Worm (Caenorhabditis elegans) whole organism, late embryonic: Measurements from ENCODE around the gene clec-227.
A peak's percentile ranks its signal among the peaks of the same experiment; 100 is the strongest.

Experiments used
- C08G9.2 ChIP-seq: sonication (generic microtip); optimal IDR thresholded peaks from 2 replicates; lab custom pipeline; 2016; ENCODE audit warnings: mild to moderate bottlenecking, missing genetic modification characterization, moderate library complexity, missing compliant biosample characterization
- C38D4.7 ChIP-seq: fragments of 200-800 bp; sonication (Bioruptor generic); optimal IDR thresholded peaks from 2 replicates; lab custom pipeline; 2018; ENCODE audit warnings: mild to moderate bottlenecking, missing genetic modification characterization, moderate library complexity, missing compliant biosample characterization
- T23F11.4 ChIP-seq: fragments of 200-800 bp; sonication (Bioruptor generic); optimal IDR thresholded peaks from 2 replicates; lab custom pipeline; 2018; ENCODE audit warnings: mild to moderate bottlenecking, missing genetic modification characterization, missing compliant biosample characterization
- ama-1 ChIP-seq: fragments of 150-350 bp; optimal IDR thresholded peaks from 2 replicates; lab custom pipeline; 2014
- ceh-14 ChIP-seq: sonication (generic microtip); optimal IDR thresholded peaks from 2 replicates; lab custom pipeline; 2016; ENCODE audit warnings: missing genotype, missing genetic modification characterization, missing compliant biosample characterization
- ceh-2 ChIP-seq: sonication (generic microtip); optimal IDR thresholded peaks from 2 replicates; lab custom pipeline; 2016; ENCODE audit warnings: missing genotype, missing genetic modification characterization, missing compliant biosample characterization
- ceh-31 ChIP-seq: sonication (generic microtip); optimal IDR thresholded peaks from 2 replicates; lab custom pipeline; 2016; ENCODE audit warnings: missing genetic modification characterization, missing compliant biosample characterization
- ceh-45 ChIP-seq: fragments of 200-800 bp; sonication (Bioruptor generic); IDR thresholded peaks from 2 replicates; pipeline ENCODE4 v1.3.6; 2022; ENCODE audit warnings: missing genetic modification reagents, missing genetic modification characterization, missing compliant biosample characterization
- ceh-6 ChIP-seq: fragments of 200-800 bp; sonication (Bioruptor generic); optimal IDR thresholded peaks from 2 replicates; lab custom pipeline; 2018; ENCODE audit warnings: mild to moderate bottlenecking, missing genetic modification characterization, missing compliant biosample characterization
- ceh-9 ChIP-seq: sonication (generic microtip); optimal IDR thresholded peaks from 2 replicates; lab custom pipeline; 2016; ENCODE audit warnings: mild to moderate bottlenecking, missing genetic modification characterization, inconsistent platforms, missing compliant biosample characterization
- dmd-4 ChIP-seq: sonication (generic microtip); optimal IDR thresholded peaks from 2 replicates; lab custom pipeline; 2016; ENCODE audit warnings: borderline replicate concordance, missing genetic modification characterization, missing compliant biosample characterization
- elt-2 ChIP-seq: sonication (generic microtip); optimal IDR thresholded peaks from 2 replicates; lab custom pipeline; 2016; ENCODE audit warnings: missing genetic modification reagents, missing genetic modification characterization, missing compliant biosample characterization
- fax-1 ChIP-seq: sonication (generic microtip); optimal IDR thresholded peaks from 2 replicates; lab custom pipeline; 2016; ENCODE audit warnings: missing genotype, missing genetic modification characterization, missing compliant biosample characterization
- hlh-13 ChIP-seq: fragments of 200-800 bp; sonication (Bioruptor generic); optimal IDR thresholded peaks from 2 replicates; lab custom pipeline; 2018; ENCODE audit warnings: mild to moderate bottlenecking, missing genetic modification characterization, missing compliant biosample characterization
- hlh-30 ChIP-seq: sonication (generic microtip); optimal IDR thresholded peaks from 2 replicates; lab custom pipeline; 2017; ENCODE audit warnings: antibody characterized with exemption, missing genetic modification characterization, missing compliant biosample characterization; ENCODE audit not compliant: insufficient read depth
- hlh-8 ChIP-seq: sonication (generic microtip); optimal IDR thresholded peaks from 2 replicates; lab custom pipeline; 2016; ENCODE audit warnings: missing genotype, missing genetic modification characterization, missing compliant biosample characterization
- lim-6 ChIP-seq: sonication (generic microtip); optimal IDR thresholded peaks from 2 replicates; lab custom pipeline; 2016; ENCODE audit warnings: missing genetic modification characterization, missing compliant biosample characterization
- mec-3 ChIP-seq: sonication (generic microtip); optimal IDR thresholded peaks from 2 replicates; lab custom pipeline; 2016; ENCODE audit warnings: borderline replicate concordance, missing genetic modification characterization, missing compliant biosample characterization
- nhr-232 ChIP-seq: sonication (generic microtip); optimal IDR thresholded peaks from 2 replicates; lab custom pipeline; 2016; ENCODE audit warnings: missing genetic modification characterization, missing compliant biosample characterization
- pag-3 ChIP-seq: sonication (generic microtip); optimal IDR thresholded peaks from 2 replicates; lab custom pipeline; 2016; ENCODE audit warnings: missing compliant biosample characterization, missing genetic modification characterization, borderline replicate concordance
- rnt-1 ChIP-seq: sonication (generic microtip); optimal IDR thresholded peaks from 2 replicates; lab custom pipeline; 2016; ENCODE audit warnings: missing genetic modification characterization, missing compliant biosample characterization
- sox-2 ChIP-seq: fragments of 200-800 bp; sonication (Bioruptor generic); IDR thresholded peaks from 2 replicates; pipeline ENCODE4 v1.3.6; 2022; ENCODE audit warnings: missing genetic modification reagents, missing genetic modification characterization, missing compliant biosample characterization
- tbx-2 ChIP-seq: sonication (generic microtip); optimal IDR thresholded peaks from 2 replicates; lab custom pipeline; 2016; ENCODE audit warnings: missing genetic modification characterization, missing compliant biosample characterization
- tbx-7 ChIP-seq: sonication (generic microtip); optimal IDR thresholded peaks from 2 replicates; lab custom pipeline; 2016; ENCODE audit warnings: missing genotype, missing genetic modification characterization, missing compliant biosample characterization
- ttx-3 ChIP-seq: sonication (generic microtip); optimal IDR thresholded peaks from 2 replicates; lab custom pipeline; 2016; ENCODE audit warnings: missing genetic modification reagents, missing genetic modification characterization, missing compliant biosample characterization
- unc-3 ChIP-seq, 2 experiments: fragments of 200-800 bp in 1 of 2; sonication (Bioruptor generic) in 1 of 2; sonication (generic microtip) in 1 of 2; conservative IDR thresholded peaks in 1 of 2; optimal IDR thresholded peaks in 1 of 2; 2 replicates each; pipeline versions ENCODE4 v1.3.6 to Lab custom; 2016 to 2022; ENCODE audit warnings: missing compliant biosample characterization in 2 of 2, missing genetic modification characterization in 2 of 2, missing genetic modification reagents in 1 of 2
- unc-86 ChIP-seq: sonication (generic microtip); optimal IDR thresholded peaks from 2 replicates; lab custom pipeline; 2016; ENCODE audit warnings: missing genetic modification characterization, missing compliant biosample characterization
- zip-5 ChIP-seq: sonication (generic microtip); optimal IDR thresholded peaks from 2 replicates; lab custom pipeline; 2016; ENCODE audit warnings: missing genetic modification characterization, missing compliant biosample characterization

Gene clec-227

ce11 chrV:14438099-14438739, 34.1 kb upstream of the clec-227 start:
- TF ChIP-seq tbx-2 (tag; lab: Kevin White, UChicago): no peak
- TF ChIP-seq hlh-8 (tag; lab: Kevin White, UChicago): no peak
- TF ChIP-seq ama-1 (lab: Kevin White, UChicago): no peak
- TF ChIP-seq fax-1: no peak
- no peak for TF ChIP-seq nhr-232 (tag; lab: Kevin White, UChicago)
- no peak for TF ChIP-seq hlh-13 (GFP tag; lab: Kevin White, UChicago)
- TF ChIP-seq ttx-3 (tag; lab: Kevin White, UChicago): no peak
- TF ChIP-seq pag-3 (tag; lab: Kevin White, UChicago): no peak
- TF ChIP-seq unc-86: no peak
- TF ChIP-seq, all 69 proteins: peak for 0

DNA sequence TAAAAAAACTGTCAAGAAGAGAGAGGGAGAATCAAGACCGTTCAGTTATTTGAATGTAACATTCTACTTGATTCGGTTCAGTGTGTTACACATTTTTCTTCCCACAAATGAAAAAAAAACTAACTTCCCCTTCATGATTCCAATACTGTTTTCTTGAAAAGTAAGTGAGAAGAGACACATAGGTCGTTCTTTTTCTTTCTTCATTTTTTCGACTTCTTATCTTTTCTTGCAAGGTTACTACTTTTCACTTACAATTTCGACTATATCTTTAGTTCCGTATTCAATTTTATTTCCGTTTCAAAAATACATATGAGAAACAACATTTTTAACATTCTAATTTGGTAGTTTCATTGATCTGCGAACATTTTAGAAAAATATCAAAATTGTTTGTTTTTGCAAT, 33.1 kb upstream of the clec-227 start:
- no peak for TF ChIP-seq nhr-232 (tag; lab: Kevin White, UChicago)
- TF ChIP-seq, all 69 proteins: peak for 0

ce11 chrV:14440841-14441240, 31.5 kb upstream of the clec-227 start, which contains the start of gene F23B12.4:
Gene F23B12.4, plus strand, starts transcription at chrV:14441141.
- TF ChIP-seq tbx-2 (tag; lab: Kevin White, UChicago) (no peak), T23F11.4 (GFP tag; lab: Kevin White, UChicago) (no peak), ceh-6 (GFP tag; lab: Kevin White, UChicago) (no peak), C38D4.7 (GFP tag; lab: Kevin White, UChicago) (no peak), ceh-9 (tag; lab: Kevin White, UChicago) (no peak)

DNA sequence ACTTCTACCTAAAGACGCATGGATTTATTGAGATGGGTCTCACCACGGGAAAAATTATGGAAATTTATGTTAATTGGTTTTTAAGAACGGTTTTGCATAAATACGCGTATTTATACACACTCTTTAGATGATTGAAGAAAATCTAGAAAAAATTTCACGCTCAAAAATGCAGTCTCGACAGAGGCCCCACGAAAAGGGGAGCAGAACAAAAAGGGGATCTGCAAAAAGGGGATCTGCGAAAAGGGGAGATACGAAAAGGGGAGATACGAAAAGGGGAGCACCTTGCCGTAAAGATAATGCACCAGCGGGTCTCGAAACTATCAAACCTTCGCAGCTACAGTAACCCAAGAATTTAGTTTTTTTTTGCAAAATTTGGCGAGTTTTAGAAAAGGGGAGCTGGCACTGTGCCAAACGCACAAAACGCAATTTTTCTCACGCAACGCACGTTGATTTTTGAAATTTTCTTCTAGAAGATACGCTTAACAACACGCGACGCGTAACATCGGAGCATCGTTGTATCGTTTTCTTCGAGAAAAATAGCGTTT, 28.8 kb upstream of the clec-227 start:
- peak; percentile 23 for TF ChIP-seq zip-5 (tag; lab: Kevin White, UChicago)
- TF ChIP-seq lim-6: peak; percentile 50
- TF ChIP-seq ceh-31 (tag; lab: Kevin White, UChicago): peak; percentile 83
- peak; percentile 25 for TF ChIP-seq tbx-7 (tag; lab: Kevin White, UChicago)
- peak; percentile 50 for TF ChIP-seq ceh-14 (tag; lab: Kevin White, UChicago)
- peak; percentile 14 for TF ChIP-seq rnt-1 (tag; lab: Kevin White, UChicago)
- TF ChIP-seq tbx-2 (tag; lab: Kevin White, UChicago): peak; percentile 72
- TF ChIP-seq ceh-2 (tag; lab: Kevin White, UChicago): peak; percentile 45
- TF ChIP-seq dmd-4 (tag; lab: Kevin White, UChicago): peak; percentile 34
- peak; percentile 68 for TF ChIP-seq C08G9.2
- TF ChIP-seq fax-1: peak; percentile 25
- TF ChIP-seq, all 69 proteins: peak for 11; not testable (repeated sequence) for 58

DNA sequence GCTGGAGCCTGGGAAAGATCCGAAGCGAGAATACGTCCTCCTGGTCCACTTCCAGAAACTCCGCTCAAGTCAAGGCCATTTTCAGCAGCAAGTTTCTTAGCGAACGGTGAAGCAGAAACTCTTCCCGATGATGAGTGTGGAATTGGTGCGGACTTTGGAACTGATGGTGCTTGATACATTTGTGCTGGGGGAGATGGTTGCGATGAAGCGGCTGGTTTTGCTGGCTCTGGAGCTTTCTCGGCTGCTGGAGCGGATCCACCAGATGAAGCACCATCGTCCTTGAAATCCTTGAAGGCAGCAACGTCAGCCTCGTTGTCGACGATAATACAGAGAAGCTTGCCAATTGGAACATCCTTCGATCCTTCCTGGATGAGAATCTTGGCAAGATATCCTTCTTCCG, 25.9 kb upstream of the clec-227 start:
- TF ChIP-seq mec-3 (tag; lab: Kevin White, UChicago) (no peak), ceh-45 (no peak), hlh-30 (tag; lab: Kevin White, UChicago) (no peak), ceh-31 (tag; lab: Kevin White, UChicago) (no peak), unc-3 (GFP tag; conservative IDR thresholded peaks at IDR 0.05; lab: Robert Waterston, UW) (no peak), unc-3 (tag; optimal IDR thresholded peaks at IDR 0.05; lab: Kevin White, UChicago) (no peak), dmd-4 (tag; lab: Kevin White, UChicago) (no peak), hlh-13 (GFP tag; lab: Kevin White, UChicago) (no peak), C08G9.2 (no peak), sox-2 (GFP tag; lab: Robert Waterston, UW) (no peak)

DNA sequence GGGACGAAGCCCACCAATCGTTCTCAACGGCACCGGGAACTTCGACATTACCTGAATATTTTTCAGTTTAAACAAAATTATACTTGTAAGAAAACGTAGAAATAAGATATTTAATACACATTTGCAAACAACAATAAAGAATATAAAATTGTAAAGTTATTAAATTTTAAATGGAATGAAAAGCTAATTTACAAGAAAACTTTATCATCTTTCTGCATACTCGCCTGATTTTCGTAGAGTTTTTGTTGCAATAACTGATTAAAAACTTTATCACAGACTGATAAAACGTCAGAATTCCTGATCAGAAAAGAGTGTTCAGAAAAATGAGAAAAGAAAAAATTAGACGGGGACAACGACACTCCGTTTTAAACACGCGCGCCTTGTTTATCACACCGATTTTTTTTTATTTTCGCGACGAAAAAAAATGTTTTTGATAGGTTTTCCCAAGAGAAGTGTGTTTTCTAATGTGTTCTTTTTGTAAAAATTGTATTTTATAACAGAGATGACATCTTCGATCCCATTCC, 25.0 kb upstream of the clec-227 start, which contains the start of the genes dlat-1 and fntb-1:
TSS of gene dlat-1 (minus strand) at position 51 of the 524 bp plus-strand sequence.
TSS of gene fntb-1 (plus strand) at position 412 of the 524 bp plus-strand sequence.
- TF ChIP-seq lim-6 (no peak), elt-2 (peak; percentile 89)
